Worm (Caenorhabditis elegans) whole organism, midembryonic: ENCODE results near the gene D1044.4.

Experiments
- T22C8.4 ChIP-seq: fragments of 200-800 bp; sonication (Bioruptor generic); IDR thresholded peaks from 2 replicates; pipeline ENCODE4 v1.3.6; 2022; ENCODE audit warnings: missing genetic modification characterization, missing compliant biosample characterization
- cog-1 ChIP-seq: sonication (generic microtip); optimal IDR thresholded peaks from 2 replicates; lab custom pipeline; 2016; ENCODE audit warnings: missing genetic modification characterization, missing compliant biosample characterization
- flt-1 ChIP-seq: fragments of 200-800 bp; sonication (Bioruptor generic); IDR thresholded peaks from 2 replicates; pipeline ENCODE4 v1.3.6; 2022; ENCODE audit warnings: missing genetic modification characterization, missing compliant biosample characterization
- klf-2 ChIP-seq: fragments of 200-800 bp; sonication (Bioruptor generic); conservative IDR thresholded peaks from 2 replicates; pipeline ENCODE4 v1.3.6; 2022; ENCODE audit warnings: missing genetic modification reagents, missing genetic modification characterization, missing compliant biosample characterization
- med-1 ChIP-seq: sonication (generic microtip); optimal IDR thresholded peaks from 2 replicates; lab custom pipeline; 2017; ENCODE audit warnings: missing genetic modification characterization, mild to moderate bottlenecking, missing compliant biosample characterization, antibody characterized with exemption, missing genetic modification reagents; ENCODE audit not compliant: insufficient read depth
- ref-1 ChIP-seq: fragments of 200-800 bp; sonication (Bioruptor generic); conservative IDR thresholded peaks from 2 replicates; pipeline ENCODE4 v1.3.6; 2022; ENCODE audit warnings: missing genetic modification reagents, missing genetic modification characterization, missing compliant biosample characterization
- tab-1 ChIP-seq: fragments of 200-800 bp; sonication (Bioruptor generic); IDR thresholded peaks from 2 replicates; pipeline ENCODE4 v1.3.6; 2022; ENCODE audit warnings: missing genetic modification characterization, missing compliant biosample characterization
- ztf-23 ChIP-seq: fragments of 200-800 bp; sonication (Bioruptor generic); IDR thresholded peaks from 2 replicates; pipeline ENCODE4 v1.3.6; 2022; ENCODE audit warnings: missing genetic modification reagents, missing genetic modification characterization, missing compliant biosample characterization
- ztf-29 ChIP-seq: fragments of 200-800 bp; sonication (Bioruptor generic); IDR thresholded peaks from 2 replicates; pipeline ENCODE4 v1.3.6; 2022; ENCODE audit warnings: missing genetic modification reagents, missing genetic modification characterization, missing compliant biosample characterization

D1044.4 gene

DNA sequence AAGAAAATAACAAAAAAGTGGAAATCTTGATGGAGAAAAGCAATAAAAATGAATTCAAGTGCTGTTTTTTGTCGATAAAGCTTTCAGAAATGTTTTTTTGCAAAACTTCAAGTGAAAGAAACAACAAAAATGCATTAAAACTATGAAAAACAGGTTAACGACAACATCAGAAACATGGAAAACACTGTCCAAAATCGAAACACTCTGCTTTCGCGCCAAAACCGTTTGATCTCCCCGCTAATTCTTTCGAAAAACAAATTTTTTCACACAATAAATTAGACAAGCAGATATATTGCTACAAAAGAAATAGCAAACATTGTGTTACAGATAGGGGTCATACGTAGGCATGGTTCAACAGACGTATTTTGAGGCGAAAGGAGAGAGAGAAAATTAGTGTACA is 19.9 kb upstream of the D1044.4 start:
- TF ChIP-seq tab-1 (GFP tag; lab: Robert Waterston, UW) (no peak), klf-2 (GFP tag; lab: Robert Waterston, UW) (no peak), ztf-29 (GFP tag; lab: Robert Waterston, UW) (no peak), T22C8.4 (GFP tag; lab: Robert Waterston, UW) (no peak), cog-1 (no peak), ref-1 (GFP tag; lab: Robert Waterston, UW) (no peak), ztf-23 (no peak), med-1 (GFP tag; lab: Kevin White, UChicago) (no peak), flt-1 (GFP tag; lab: Robert Waterston, UW) (no peak)

- TF ChIP-seq tab-1 (GFP tag; lab: Robert Waterston, UW) (no peak), ref-1 (GFP tag; lab: Robert Waterston, UW) (no peak)
Measured at ce11 chrIII:5525973-5526372, 4.1 kb upstream of the D1044.4 start, which contains the start of gene dex-1. Gene dex-1, plus strand, starts transcription at chrIII:5526104.

ce11 chrIII:5517423-5517822 is 4.4 kb downstream of the D1044.4 start, which contains the start of gene nekl-4:
Gene nekl-4, minus strand, starts transcription at chrIII:5517523.
- TF ChIP-seq ztf-29 (GFP tag; lab: Robert Waterston, UW) (no peak), T22C8.4 (GFP tag; lab: Robert Waterston, UW) (no peak), med-1 (GFP tag; lab: Kevin White, UChicago) (no peak), ztf-23 (no peak), flt-1 (GFP tag; lab: Robert Waterston, UW) (no peak), ref-1 (GFP tag; lab: Robert Waterston, UW) (no peak), klf-2 (GFP tag; lab: Robert Waterston, UW) (no peak), cog-1 (no peak), tab-1 (GFP tag; lab: Robert Waterston, UW) (no peak)

DNA sequence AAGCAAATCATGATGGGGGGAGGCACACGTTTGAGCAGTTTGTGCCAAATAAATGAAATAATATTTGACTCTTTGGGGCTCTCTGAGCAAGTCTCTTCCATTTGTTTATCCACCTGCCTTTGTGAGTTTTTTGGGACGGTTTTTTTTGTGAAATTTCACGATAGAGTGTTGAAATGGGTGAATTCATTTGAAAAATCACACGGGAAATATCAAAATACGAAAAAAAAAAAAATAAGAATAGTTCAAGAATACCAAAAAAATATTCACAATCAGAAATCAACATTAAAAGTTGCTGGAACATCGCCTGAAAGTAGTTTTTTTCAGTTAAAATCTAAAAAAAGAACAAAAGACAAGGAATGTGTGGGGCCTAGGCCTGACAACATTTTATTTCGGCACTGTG is 9.3 kb downstream of the D1044.4 start, which contains the start of gene pqn-25:
Gene pqn-25, minus strand, starts transcription at position 101 of the 400 bp plus-strand sequence.
- TF ChIP-seq ref-1 (GFP tag; lab: Robert Waterston, UW) (no peak), T22C8.4 (GFP tag; lab: Robert Waterston, UW) (no peak), ztf-23 (no peak), ztf-29 (GFP tag; lab: Robert Waterston, UW) (no peak), klf-2 (GFP tag; lab: Robert Waterston, UW) (no peak), cog-1 (no peak), med-1 (GFP tag; lab: Kevin White, UChicago) (no peak), tab-1 (GFP tag; lab: Robert Waterston, UW) (no peak), flt-1 (GFP tag; lab: Robert Waterston, UW) (no peak)

DNA sequence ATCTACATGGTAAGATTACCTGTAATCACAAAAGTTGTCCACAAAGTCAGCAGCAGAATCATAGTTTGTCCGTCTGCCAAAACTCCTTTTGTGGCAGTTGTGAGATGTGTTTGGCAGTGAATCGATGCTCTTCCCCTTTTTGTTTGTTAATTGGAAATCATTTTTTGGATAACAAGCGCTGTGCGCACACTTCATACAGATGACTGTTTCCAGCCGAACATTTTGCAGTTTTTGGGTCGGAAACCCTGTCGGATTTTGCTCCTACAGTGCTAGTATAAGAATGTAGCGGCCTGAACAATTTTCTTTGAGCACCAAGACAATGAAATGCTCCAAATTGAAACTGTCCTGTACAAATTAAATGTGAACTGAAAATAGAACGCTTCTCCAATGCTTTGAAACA is 13.2 kb downstream of the D1044.4 start, which contains the start of gene D1044.7:
Gene D1044.7, minus strand, starts transcription at position 101 of the 400 bp plus-strand sequence.
- TF ChIP-seq T22C8.4 (GFP tag; lab: Robert Waterston, UW): no peak

DNA sequence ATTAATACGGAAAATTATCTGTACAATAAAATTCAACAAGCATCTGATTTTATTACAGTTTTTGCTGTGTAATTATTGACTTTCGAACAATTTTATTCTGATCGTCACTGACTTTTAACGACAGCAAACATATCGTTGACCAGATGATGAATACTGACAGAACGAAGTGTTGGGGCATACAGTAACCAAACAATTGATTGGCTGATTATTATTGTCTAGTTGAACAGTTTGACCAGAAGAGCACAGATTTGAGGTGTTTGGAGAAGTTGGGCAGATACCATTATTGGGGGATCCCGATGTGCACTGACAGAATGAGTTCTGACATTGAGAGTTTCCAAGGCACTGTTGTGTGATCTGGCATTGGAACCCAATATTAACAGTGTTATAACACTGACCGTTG is 14.9 kb downstream of the D1044.4 start:
- TF ChIP-seq flt-1 (GFP tag; lab: Robert Waterston, UW) (no peak), T22C8.4 (GFP tag; lab: Robert Waterston, UW) (no peak), ztf-23 (no peak), med-1 (GFP tag; lab: Kevin White, UChicago) (no peak), cog-1 (no peak), tab-1 (GFP tag; lab: Robert Waterston, UW) (no peak), ztf-29 (GFP tag; lab: Robert Waterston, UW) (no peak)

DNA sequence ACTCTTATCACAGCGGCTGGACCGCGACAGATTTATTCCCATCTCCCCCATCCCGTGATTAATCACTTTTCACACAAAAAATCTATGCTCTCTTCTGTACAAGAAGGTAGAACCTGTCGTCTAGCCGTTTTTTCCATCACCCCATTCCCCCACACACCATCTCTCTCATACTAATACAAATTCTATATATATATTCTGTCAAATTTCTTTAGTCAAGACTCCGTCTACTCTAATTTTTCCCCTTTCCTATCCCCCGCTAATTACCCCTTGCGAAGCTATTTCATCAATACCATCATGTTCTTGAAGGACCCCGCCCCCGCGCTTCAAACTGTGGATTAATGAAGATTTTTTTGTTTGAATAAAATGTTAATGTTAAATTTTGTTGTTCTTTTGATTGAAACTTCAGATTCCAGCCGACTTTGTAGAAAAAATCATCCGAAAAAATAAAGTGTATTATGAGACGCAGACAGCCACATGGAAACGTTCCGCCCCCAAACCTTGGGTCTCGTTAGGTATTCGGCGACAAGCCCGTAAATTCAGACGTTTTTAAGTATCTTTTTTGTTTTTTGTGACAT is 15.7 kb downstream of the D1044.4 start:
- TF ChIP-seq ztf-23 (0 out of 2 replicates have a peak, but pooled peaks have one; percentile 52), T22C8.4 (GFP tag; lab: Robert Waterston, UW) (no peak)

DNA sequence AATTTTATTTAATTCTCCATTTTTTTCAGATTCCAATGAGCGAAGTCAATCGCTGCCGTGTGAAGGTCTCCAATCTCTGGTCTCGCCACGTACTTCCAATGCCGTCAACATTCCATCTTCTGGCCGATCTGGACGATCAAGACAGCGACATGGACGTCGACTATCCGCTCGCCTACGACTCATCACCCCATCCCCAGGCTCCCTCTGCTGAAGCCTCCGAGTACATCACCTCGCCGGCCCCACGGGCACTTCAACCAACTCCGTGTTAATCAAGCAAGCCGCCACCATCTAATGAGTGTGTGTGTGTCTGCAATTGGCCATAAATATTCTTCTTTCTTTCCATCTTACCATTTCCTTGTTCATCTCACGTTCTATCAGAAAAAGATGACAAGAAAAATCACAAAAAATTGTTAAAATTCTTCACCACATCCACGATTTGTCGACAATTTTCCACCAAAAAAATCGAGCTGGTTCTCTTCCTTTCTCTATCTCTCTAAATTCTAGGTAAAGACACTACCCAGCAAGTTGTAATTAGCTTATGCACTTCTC is 16.3 kb downstream of the D1044.4 start:
- TF ChIP-seq cog-1 (no peak), tab-1 (GFP tag; lab: Robert Waterston, UW) (0 out of 2 replicates have a peak, but pooled peaks have one; percentile 9)

- TF ChIP-seq flt-1 (GFP tag; lab: Robert Waterston, UW): 0 out of 2 replicates have a peak, but pooled peaks have one; percentile 54
- no peak for TF ChIP-seq ref-1 (GFP tag; lab: Robert Waterston, UW)
- TF ChIP-seq T22C8.4 (GFP tag; lab: Robert Waterston, UW): no peak
- TF ChIP-seq ztf-29 (GFP tag; lab: Robert Waterston, UW): no peak
- TF ChIP-seq tab-1 (GFP tag; lab: Robert Waterston, UW): no peak
- no peak for TF ChIP-seq klf-2 (GFP tag; lab: Robert Waterston, UW)
- TF ChIP-seq cog-1: no peak
- TF ChIP-seq ztf-23: no peak
Measured at ce11 chrIII:5504725-5505473, 16.9 kb downstream of the D1044.4 start.

DNA sequence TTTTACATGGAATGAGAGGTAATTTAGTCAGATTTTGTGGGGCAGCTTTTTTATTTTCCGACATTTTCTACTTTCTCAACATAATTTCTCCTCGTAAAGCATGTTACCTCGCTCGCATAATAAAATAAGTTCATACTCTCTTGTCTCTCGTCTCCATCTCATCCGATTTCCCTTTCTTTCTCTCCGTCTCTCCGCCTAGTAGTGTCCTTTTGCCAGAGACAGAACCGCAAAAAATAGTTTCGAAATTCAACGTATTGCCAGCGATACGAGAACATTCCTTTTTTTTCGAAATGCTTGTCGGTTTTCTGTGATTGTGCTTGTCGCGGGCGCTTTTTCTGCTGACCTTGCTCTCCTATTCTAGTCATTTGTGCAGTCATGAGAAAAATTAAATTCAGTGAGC is 17.7 kb downstream of the D1044.4 start:
- TF ChIP-seq tab-1 (GFP tag; lab: Robert Waterston, UW) (no peak), flt-1 (GFP tag; lab: Robert Waterston, UW) (0 out of 2 replicates have a peak, but pooled peaks have one; percentile 16)
